Worm (Caenorhabditis elegans): ENCODE measurements around the gene ccz-1.

ce11 chrV:13678542-13678941, at the start of gene ccz-1, which contains the start of gene tag-65:
- TF ChIP-seq R02D3.7 (tag; optimal IDR thresholded peaks at IDR 0.05) (peak; percentile 81), pqm-1 (tag; optimal IDR thresholded peaks at IDR 0.05) (peak; percentile 27), snpc-4 (tag; optimal IDR thresholded peaks at IDR 0.05) (peak; percentile 79), sea-2 (GFP tag; optimal IDR thresholded peaks at IDR 0.05) (no peak)
